Fruit fly (Drosophila melanogaster) whole organism, embryonic: ENCODE results near the gene Sk2.
A peak's percentile ranks its signal among the peaks of the same experiment; 100 is the strongest.

Experiments used
- Atf6 ChIP-seq: fragments of 200-800 bp; sonication (Bioruptor generic); IDR thresholded peaks from 2 replicates; pipeline ENCODE4 v1.3.6; 2022; ENCODE audit warnings: missing biosample characterization, missing genetic modification characterization
- Awh ChIP-seq: fragments of 200-800 bp; sonication (Bioruptor generic); IDR thresholded peaks from 2 replicates; pipeline ENCODE4, ENCODE4 v1.3.6; 2022; ENCODE audit warnings: missing biosample characterization, missing genetic modification characterization
- Bdp1 ChIP-seq: fragments of 200-800 bp; sonication (Bioruptor generic); optimal IDR thresholded peaks from 3 replicates; lab custom pipeline; 2016; ENCODE audit warnings: missing biosample characterization, missing genetic modification characterization
- CG1024 ChIP-seq: fragments of 200-800 bp; sonication (Bioruptor generic); IDR thresholded peaks from 2 replicates; pipeline ENCODE4 v1.3.6; 2022; ENCODE audit warnings: missing biosample characterization, missing genetic modification characterization
- CG10274 ChIP-seq: fragments of 200-800 bp; sonication (Bioruptor generic); optimal IDR thresholded peaks from 3 replicates; lab custom pipeline; 2017; ENCODE audit warnings: missing biosample characterization, mild to moderate bottlenecking, missing genetic modification characterization
- CG12104 ChIP-seq: fragments of 200-800 bp; sonication (Bioruptor generic); optimal IDR thresholded peaks from 3 replicates; lab custom pipeline; 2016; ENCODE audit warnings: missing biosample characterization, missing genetic modification characterization
- CG1233 ChIP-seq: fragments of 200-800 bp; sonication (Bioruptor generic); optimal IDR thresholded peaks from 4 replicates; lab custom pipeline; 2018; ENCODE audit warnings: missing biosample characterization, mild to moderate bottlenecking, missing genetic modification characterization
- CG13296 ChIP-seq: fragments of 200-800 bp; sonication (Bioruptor generic); optimal IDR thresholded peaks from 3 replicates; lab custom pipeline; 2018; ENCODE audit warnings: missing biosample characterization, mild to moderate bottlenecking, missing genetic modification characterization
- CG17361 ChIP-seq: fragments of 200-800 bp; sonication (Bioruptor generic); IDR thresholded peaks from 3 replicates; pipeline ENCODE4 v1.3.6; 2022; ENCODE audit warnings: missing biosample characterization, missing genetic modification characterization
- CG17568 ChIP-seq: fragments of 200-800 bp; sonication (Bioruptor generic); optimal IDR thresholded peaks from 2 replicates; lab custom pipeline; 2018; ENCODE audit warnings: missing biosample characterization, mild to moderate bottlenecking, missing genetic modification characterization, moderate library complexity
- CG18599 ChIP-seq: fragments of 200-800 bp; sonication (Bioruptor generic); optimal IDR thresholded peaks from 3 replicates; lab custom pipeline; 2017; ENCODE audit warnings: missing biosample characterization, missing genetic modification characterization, mild to moderate bottlenecking, moderate library complexity, missing genetic modification reagents
- CG30020 ChIP-seq: fragments of 200-800 bp; optimal IDR thresholded peaks from 2 replicates; lab custom pipeline; 2019; ENCODE audit warnings: missing biosample characterization, mild to moderate bottlenecking, missing genetic modification characterization, moderate library complexity
- CG30403 ChIP-seq: fragments of 200-800 bp; sonication (Bioruptor generic); optimal IDR thresholded peaks from 3 replicates; lab custom pipeline; 2016; ENCODE audit warnings: missing biosample characterization, missing genetic modification characterization
- CG31224 ChIP-seq: fragments of 200-800 bp; sonication (Bioruptor generic); IDR thresholded peaks from 2 replicates; pipeline ENCODE4 v1.3.6; 2022; ENCODE audit warnings: missing biosample characterization, missing genetic modification characterization
- CG3281 ChIP-seq: fragments of 200-800 bp; sonication (Bioruptor generic); optimal IDR thresholded peaks from 3 replicates; lab custom pipeline; 2017; ENCODE audit warnings: missing biosample characterization, mild to moderate bottlenecking, missing genetic modification characterization
- CG4282 ChIP-seq: fragments of 200-800 bp; sonication (Bioruptor generic); optimal IDR thresholded peaks from 2 replicates; lab custom pipeline; 2016; ENCODE audit warnings: missing biosample characterization, missing genetic modification characterization
- CG6813 ChIP-seq: fragments of 200-800 bp; sonication (Bioruptor generic); optimal IDR thresholded peaks from 2 replicates; lab custom pipeline; 2017; ENCODE audit warnings: missing biosample characterization, missing genetic modification characterization, mild to moderate bottlenecking, moderate library complexity, missing genetic modification reagents
- CG6854 ChIP-seq: fragments of 200-800 bp; sonication (Bioruptor generic); optimal IDR thresholded peaks from 3 replicates; lab custom pipeline; 2017; ENCODE audit warnings: missing biosample characterization, mild to moderate bottlenecking, missing genetic modification characterization
- CG8478 ChIP-seq: fragments of >200 bp; optimal IDR thresholded peaks from 2 replicates; lab custom pipeline; 2018
- CG9727 ChIP-seq: fragments of 200-800 bp; sonication (Bioruptor generic); optimal IDR thresholded peaks from 3 replicates; lab custom pipeline; 2017; ENCODE audit warnings: missing biosample characterization, mild to moderate bottlenecking, missing genetic modification characterization
- Gsc ChIP-seq: fragments of 200-800 bp; sonication (Bioruptor generic); IDR thresholded peaks from 2 replicates; pipeline ENCODE4 v1.3.6; 2022; ENCODE audit warnings: missing biosample characterization, missing genetic modification characterization
- Gug ChIP-seq: fragments of 200-800 bp; sonication (Bioruptor generic); IDR thresholded peaks from 4 replicates; pipeline ENCODE4 v1.3.6; 2022; ENCODE audit warnings: missing biosample characterization, missing genetic modification characterization
- H2.0 ChIP-seq: fragments of 200-800 bp; sonication (Bioruptor generic); IDR thresholded peaks from 2 replicates; pipeline ENCODE4 v1.3.6; 2022; ENCODE audit warnings: missing biosample characterization, missing genetic modification characterization
- Lim3 ChIP-seq: fragments of 200-800 bp; sonication (Bioruptor generic); IDR thresholded peaks from 2 replicates; pipeline ENCODE4 v1.3.6; 2022; ENCODE audit warnings: missing biosample characterization, missing genetic modification characterization
- Ravus ChIP-seq: fragments of 200-800 bp; sonication (Bioruptor generic); IDR thresholded peaks from 2 replicates; pipeline ENCODE4 v1.3.6; 2022; ENCODE audit warnings: missing biosample characterization, missing genetic modification characterization
- Sox102F ChIP-seq: fragments of 200-800 bp; sonication (Bioruptor generic); optimal IDR thresholded peaks from 2 replicates; lab custom pipeline; 2018; ENCODE audit warnings: missing biosample characterization, mild to moderate bottlenecking, missing genetic modification characterization, moderate library complexity
- br ChIP-seq: fragments of >200 bp; optimal IDR thresholded peaks from 2 replicates; lab custom pipeline; 2017
- chn ChIP-seq: fragments of 200-800 bp; sonication (Bioruptor generic); optimal IDR thresholded peaks from 2 replicates; lab custom pipeline; 2016; ENCODE audit warnings: missing biosample characterization, missing genetic modification characterization
- dati ChIP-seq: fragments of 200-800 bp; sonication (Bioruptor generic); IDR thresholded peaks from 2 replicates; pipeline ENCODE4 v1.3.6; 2022; ENCODE audit warnings: missing biosample characterization, missing genetic modification characterization
- dimm ChIP-seq: fragments of 200-800 bp; sonication (Bioruptor generic); IDR thresholded peaks from 2 replicates; pipeline ENCODE4 v1.3.6; 2022; ENCODE audit warnings: missing biosample characterization, missing genetic modification characterization
- dysf ChIP-seq: fragments of 200-800 bp; sonication (Bioruptor generic); IDR thresholded peaks from 3 replicates; pipeline ENCODE4 v1.3.6; 2022; ENCODE audit warnings: missing biosample characterization, missing genetic modification characterization
- fd3F ChIP-seq: fragments of 200-800 bp; sonication (Bioruptor generic); optimal IDR thresholded peaks from 2 replicates; lab custom pipeline; 2018; ENCODE audit warnings: missing biosample characterization, mild to moderate bottlenecking, missing genetic modification characterization, moderate library complexity
- fru ChIP-seq: fragments of >200 bp; optimal IDR thresholded peaks from 2 replicates; lab custom pipeline; 2017
- grn ChIP-seq: fragments of 200-800 bp; sonication (Bioruptor generic); optimal IDR thresholded peaks from 3 replicates; lab custom pipeline; 2017; ENCODE audit warnings: missing biosample characterization, missing genetic modification characterization
- lola ChIP-seq, 3 experiments: fragments of >200 bp in 2 of 3; fragments of 200-800 bp in 1 of 3; sonication (Bioruptor generic) in 1 of 3; optimal IDR thresholded peaks; 2 replicates each; lab custom pipeline; 2017 to 2019; ENCODE audit warnings: missing biosample characterization in 3 of 3, missing genetic modification characterization in 3 of 3, mild to moderate bottlenecking in 1 of 3, moderate library complexity in 1 of 3
- nerfin-2 ChIP-seq: fragments of 200-800 bp; sonication (Bioruptor generic); IDR thresholded peaks from 2 replicates; pipeline ENCODE4 v1.3.6; 2022; ENCODE audit warnings: missing biosample characterization, missing genetic modification characterization; ENCODE audit not compliant: partially characterized antibody
- odd ChIP-seq: fragments of 200-800 bp; sonication (Bioruptor generic); optimal IDR thresholded peaks from 2 replicates; lab custom pipeline; 2017; ENCODE audit warnings: missing biosample characterization, mild to moderate bottlenecking, missing genetic modification characterization
- otp ChIP-seq: fragments of 200-800 bp; sonication (Bioruptor generic); IDR thresholded peaks from 3 replicates; pipeline ENCODE4, ENCODE4 v1.3.6; 2022; ENCODE audit warnings: missing biosample characterization, missing genetic modification characterization
- pros ChIP-seq: fragments of 200-800 bp; sonication (Bioruptor generic); optimal IDR thresholded peaks from 3 replicates; lab custom pipeline; 2019; ENCODE audit warnings: missing biosample characterization, mild to moderate bottlenecking, missing genetic modification characterization, moderate library complexity
- schlank ChIP-seq: fragments of 200-800 bp; sonication (Bioruptor generic); optimal IDR thresholded peaks from 2 replicates; lab custom pipeline; 2018; ENCODE audit warnings: missing biosample characterization, mild to moderate bottlenecking, missing genetic modification characterization
- scrt ChIP-seq: fragments of 200-800 bp; sonication (Bioruptor generic); optimal IDR thresholded peaks from 2 replicates; lab custom pipeline; 2018; ENCODE audit warnings: missing biosample characterization, mild to moderate bottlenecking, missing genetic modification characterization, moderate library complexity
- toy ChIP-seq: fragments of 200-800 bp; sonication (Bioruptor generic); IDR thresholded peaks from 2 replicates; pipeline ENCODE4 v1.3.6; 2022; ENCODE audit warnings: missing biosample characterization, missing genetic modification characterization
- trem ChIP-seq: fragments of 200-800 bp; optimal IDR thresholded peaks from 3 replicates; lab custom pipeline; 2019; ENCODE audit warnings: missing biosample characterization, mild to moderate bottlenecking, missing genetic modification characterization, moderate library complexity
- tx ChIP-seq: fragments of 200-800 bp; sonication (Bioruptor generic); optimal IDR thresholded peaks from 2 replicates; lab custom pipeline; 2016; ENCODE audit warnings: missing biosample characterization, missing genetic modification characterization
- usp ChIP-seq: fragments of >200 bp; optimal IDR thresholded peaks from 2 replicates; lab custom pipeline; 2017; ENCODE audit warnings: missing biosample characterization, missing genetic modification characterization
- wor ChIP-seq: fragments of 200-800 bp; sonication (Bioruptor generic); IDR thresholded peaks from 2 replicates; pipeline ENCODE4 v1.3.6; 2022; ENCODE audit warnings: missing biosample characterization, missing genetic modification characterization
- zen2 ChIP-seq: fragments of 200-800 bp; sonication (Bioruptor generic); IDR thresholded peaks from 3 replicates; pipeline ENCODE4 v1.3.6; 2022; ENCODE audit warnings: missing biosample characterization, missing genetic modification characterization; ENCODE audit not compliant: partially characterized antibody

Sk2 gene

dm6 chr3L:3080084-3080994, 33.5 kb downstream of the Sk2 start (continued):
- TF ChIP-seq CG17361 (no peak), CG18599 (GFP tag; lab: Kevin White, UChicago) (peak; percentile 66), CG10274 (GFP tag; lab: Kevin White, UChicago) (no peak), tx (GFP tag; lab: Kevin White, UChicago) (no peak), CG31224 (GFP tag; lab: Robert Waterston, UW) (0 out of 2 replicates have a peak, but pooled peaks have one; percentile 5), CG3281 (GFP tag; lab: Kevin White, UChicago) (peak; percentile 44), grn (GFP tag; lab: Kevin White, UChicago) (peak; percentile 91), Atf6 (GFP tag; lab: Robert Waterston, UW) (0 out of 2 replicates have a peak, but pooled peaks have one; percentile 20), CG30403 (no peak), dati (GFP tag; lab: Robert Waterston, UW) (no peak), br (no peak), CG30020 (tag; lab: Kevin White, UChicago) (no peak), dimm (GFP tag; lab: Robert Waterston, UW) (peak; percentile 37; the same call in 1 of the 2 replicates), CG17568 (no peak), wor (peak; percentile 23; the same call in 1 of the 2 replicates), fd3F (no peak), CG1233 (GFP tag; lab: Kevin White, UChicago) (peak; percentile 7), trem (tag; lab: Kevin White, UChicago) (no peak), CG6813 (no peak), CG8478 (no peak), lola (GFP tag; optimal IDR thresholded peaks at IDR 0.05; lab: Kevin White, UChicago) (no peak), pros (GFP tag; lab: Kevin White, UChicago) (no peak), CG6854 (no peak), nerfin-2 (GFP tag; lab: Robert Waterston, UW) (no peak), schlank (tag; lab: Kevin White, UChicago) (no peak), CG1024 (no peak), Bdp1 (no peak), CG4282 (GFP tag; lab: Kevin White, UChicago) (no peak), CG9727 (GFP tag; lab: Kevin White, UChicago) (no peak), otp (no peak), odd (GFP tag; lab: Kevin White, UChicago) (no peak), CG13296 (GFP tag; lab: Kevin White, UChicago) (no peak), Lim3 (GFP tag; lab: Robert Waterston, UW) (no peak), toy (GFP tag; lab: Robert Waterston, UW) (no peak), H2.0 (GFP tag; lab: Robert Waterston, UW) (no peak), Ravus (GFP tag; lab: Robert Waterston, UW) (no peak), Gug (peak; percentile 27; the same call in 2 of the 4 replicates), usp (GFP tag; lab: Kevin White, UChicago) (no peak), chn (GFP tag; lab: Kevin White, UChicago) (no peak), CG12104 (GFP tag; lab: Kevin White, UChicago) (no peak), Sox102F (GFP tag; lab: Kevin White, UChicago) (peak; percentile 38), Gsc (GFP tag; lab: Robert Waterston, UW) (no peak), dysf (GFP tag; lab: Robert Waterston, UW) (peak; percentile 67), Awh (GFP tag; lab: Robert Waterston, UW) (no peak), zen2 (GFP tag; lab: Robert Waterston, UW) (no peak), scrt (GFP tag; lab: Kevin White, UChicago) (no peak), fru (lab: Kevin White, UChicago) (no peak)
